Worm (Caenorhabditis elegans) whole organism, young adult: ENCODE data around the gene K08E4.3.

ENCODE experiments used
- F22D6.2 ChIP-seq: sonication (generic microtip); optimal IDR thresholded peaks from 2 replicates; lab custom pipeline; 2016; ENCODE audit warnings: mild to moderate bottlenecking, missing genetic modification characterization, missing compliant biosample characterization
- snpc-1.1 ChIP-seq: sonication (generic microtip); optimal IDR thresholded peaks from 2 replicates; lab custom pipeline; 2017; ENCODE audit warnings: missing genetic modification characterization, mild to moderate bottlenecking, missing compliant biosample characterization, antibody characterized with exemption, moderate library complexity, missing genotype, missing genetic modification reagents; ENCODE audit not compliant: insufficient read depth
- unc-62 ChIP-seq: fragments of 150-350 bp; optimal IDR thresholded peaks from 2 replicates; lab custom pipeline; 2014; ENCODE audit warnings: missing biosample characterization, missing genetic modification reagents, missing genetic modification characterization

DNA sequence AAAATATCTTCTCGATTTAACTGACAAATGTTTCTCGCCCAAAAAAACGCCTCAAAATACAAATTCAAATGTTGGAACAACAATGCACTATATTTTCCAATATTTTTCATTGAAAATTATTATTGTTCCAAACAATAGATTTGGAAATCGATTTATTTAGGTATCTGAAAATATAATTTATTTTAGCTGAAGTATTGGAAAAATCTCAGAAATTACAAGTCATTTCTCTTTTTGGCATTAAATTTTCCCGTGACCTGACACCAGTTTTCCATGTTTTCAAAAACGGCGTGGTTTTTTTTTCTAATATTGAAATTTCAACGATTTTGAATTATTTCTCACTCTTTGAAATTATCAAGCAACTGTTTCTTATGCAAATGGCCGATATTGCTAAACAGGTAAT, 44.4 kb upstream of the K08E4.3 start, which contains the start of gene spe-17:
- TF ChIP-seq F22D6.2 (tag; lab: Kevin White, UChicago), result no peak
- no peak for TF ChIP-seq unc-62 (GFP tag; lab: Kevin White, UChicago)
- TF ChIP-seq snpc-1.1, result no peak
